Fruit fly (Drosophila melanogaster) S2 (cell line): ENCODE results near the gene Gbs-70E.

ENCODE experiments used
- CG8478 ChIP-seq: fragments of >200 bp; optimal IDR thresholded peaks from 2 replicates; lab custom pipeline; 2018
- CTCF ChIP-seq, 2 experiments: fragments of >200 bp; optimal IDR thresholded peaks; 2 replicates each; lab custom pipeline; 2018

DNA sequence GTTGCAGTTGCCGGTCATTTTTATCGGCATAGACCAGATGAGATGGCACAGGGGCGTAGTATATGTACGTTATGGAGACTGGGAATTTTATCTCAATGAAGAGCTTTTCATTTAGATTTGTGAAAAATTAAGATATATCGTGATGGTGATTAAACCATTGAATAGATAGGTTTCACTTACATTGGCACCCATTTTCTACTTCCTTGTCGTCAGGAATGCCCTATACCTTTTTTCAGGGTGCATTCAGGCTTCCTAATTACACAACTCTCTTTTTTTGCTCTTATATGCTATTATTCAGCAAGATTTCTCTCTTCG, 2.1 kb upstream of the Gbs-70E start:
- TF ChIP-seq CG8478 (lab: Kevin White, UChicago) (no peak), CTCF (optimal IDR thresholded peaks at IDR 0.05; lab: Kevin White, UChicago) (no peak)
